Worm (Caenorhabditis elegans) whole organism, L2 larva: ENCODE results near the gene srbc-23.

Experiments used
- blmp-1 ChIP-seq: sonication (generic microtip); optimal IDR thresholded peaks from 2 replicates; lab custom pipeline; 2017; ENCODE audit warnings: missing genetic modification characterization, mild to moderate bottlenecking, missing compliant biosample characterization, antibody characterized with exemption, moderate library complexity; ENCODE audit not compliant: insufficient read depth
- elt-1 ChIP-seq: fragments of 150-350 bp; optimal IDR thresholded peaks from 2 replicates; lab custom pipeline; 2014; ENCODE audit warnings: missing biosample characterization, missing genetic modification characterization
- lin-13 ChIP-seq: fragments of 150-350 bp; optimal IDR thresholded peaks from 2 replicates; lab custom pipeline; 2014; ENCODE audit warnings: missing biosample characterization, missing genetic modification reagents, missing genetic modification characterization
- lsy-2 ChIP-seq, 2 experiments: fragments of 150-350 bp in 1 of 2; sonication (generic microtip) in 1 of 2; optimal IDR thresholded peaks; 2 replicates each; lab custom pipeline; 2014 to 2017; ENCODE audit warnings: missing biosample characterization in 2 of 2, missing genetic modification characterization in 2 of 2
- mdl-1 ChIP-seq, 2 experiments: fragments of 150-350 bp in 1 of 2; sonication (generic microtip) in 1 of 2; optimal IDR thresholded peaks; 2 replicates each; lab custom pipeline; 2017; ENCODE audit warnings: missing biosample characterization in 2 of 2, missing genetic modification characterization in 2 of 2
- nhr-10 ChIP-seq: sonication (generic microtip); optimal IDR thresholded peaks from 2 replicates; lab custom pipeline; 2017; ENCODE audit warnings: missing biosample characterization, missing genetic modification characterization
- nhr-11 ChIP-seq: fragments of 150-350 bp; optimal IDR thresholded peaks from 2 replicates; lab custom pipeline; 2014; ENCODE audit warnings: missing biosample characterization, missing genetic modification characterization
- sem-4 ChIP-seq: fragments of 150-350 bp; optimal IDR thresholded peaks from 2 replicates; lab custom pipeline; 2014; ENCODE audit warnings: missing biosample characterization, missing genetic modification reagents, missing genetic modification characterization
- skn-1 ChIP-seq: sonication (generic microtip); optimal IDR thresholded peaks from 2 replicates; lab custom pipeline; 2017; ENCODE audit warnings: missing biosample characterization, missing genetic modification characterization
- snpc-4 ChIP-seq: fragments of 150-350 bp; optimal IDR thresholded peaks from 2 replicates; lab custom pipeline; 2014; ENCODE audit warnings: missing biosample characterization, missing genetic modification characterization
- unc-39 ChIP-seq: fragments of 150-350 bp; optimal IDR thresholded peaks from 2 replicates; lab custom pipeline; 2014; ENCODE audit warnings: missing biosample characterization, missing genetic modification characterization
- unc-55 ChIP-seq: fragments of 150-350 bp; sonication (generic microtip); optimal IDR thresholded peaks from 3 replicates; lab custom pipeline; 2014; ENCODE audit warnings: missing biosample characterization, missing genetic modification reagents, missing genetic modification characterization
- ztf-11 ChIP-seq: sonication (generic microtip); optimal IDR thresholded peaks from 2 replicates; lab custom pipeline; 2017; ENCODE audit warnings: missing biosample characterization, missing genetic modification characterization

DNA sequence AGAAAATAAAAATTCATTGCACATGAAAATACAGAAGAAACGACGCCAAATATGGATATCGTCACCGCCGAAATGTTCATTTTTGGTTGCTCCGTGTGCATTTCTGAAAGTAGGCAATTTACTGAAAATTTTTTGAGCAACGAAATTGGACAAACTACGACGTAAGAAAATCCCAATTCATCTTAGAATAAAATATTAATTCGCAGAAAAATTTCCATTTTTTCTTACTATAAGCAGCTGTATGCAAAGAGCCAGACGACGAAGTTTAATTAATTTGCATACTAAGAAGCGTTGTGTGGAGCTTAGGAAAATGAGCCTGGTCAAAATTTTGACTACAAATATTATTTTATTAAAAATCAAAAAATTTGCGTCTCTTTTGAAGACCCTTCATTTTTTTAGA, 13.3 kb downstream of the srbc-23 start, which contains the start of gene srbc-19:
- TF ChIP-seq sem-4 (no peak), mdl-1 (tag; optimal IDR thresholded peaks at IDR 0.05; lab: Kevin White, UChicago) (no peak), elt-1 (tag; lab: Kevin White, UChicago) (no peak), snpc-4 (tag; lab: Kevin White, UChicago) (no peak), blmp-1 (tag; lab: Kevin White, UChicago) (no peak), unc-39 (tag; lab: Kevin White, UChicago) (no peak), unc-55 (no peak), skn-1 (tag; lab: Kevin White, UChicago) (no peak), ztf-11 (tag; lab: Kevin White, UChicago) (no peak), lin-13 (GFP tag; lab: Kevin White, UChicago) (no peak), nhr-11 (tag; lab: Kevin White, UChicago) (no peak), lsy-2 (tag; optimal IDR thresholded peaks at IDR 0.05; lab: Kevin White, UChicago) (no peak), nhr-10 (tag; lab: Kevin White, UChicago) (no peak)
